Fruit fly (Drosophila melanogaster) whole organism, adult: ENCODE results near the gene Dh31.

Source experiments
- CG11617 ChIP-seq: fragments of 200-800 bp; sonication (Bioruptor generic); optimal IDR thresholded peaks from 2 replicates; lab custom pipeline; 2017; ENCODE audit warnings: mild to moderate bottlenecking, missing biosample characterization, missing genetic modification reagents, missing genetic modification characterization
- CG12768 ChIP-seq: fragments of 200-800 bp; sonication (Bioruptor generic); optimal IDR thresholded peaks from 2 replicates; lab custom pipeline; 2017; ENCODE audit warnings: missing biosample characterization, missing genetic modification characterization, mild to moderate bottlenecking, moderate library complexity, missing genetic modification reagents
- CG14711 ChIP-seq: fragments of 200-800 bp; sonication (Bioruptor generic); optimal IDR thresholded peaks from 2 replicates; lab custom pipeline; 2018; ENCODE audit warnings: missing biosample characterization, mild to moderate bottlenecking, missing genetic modification characterization, moderate library complexity
- CG1620 ChIP-seq: fragments of 200-800 bp; sonication (Bioruptor generic); optimal IDR thresholded peaks from 2 replicates; lab custom pipeline; 2016; ENCODE audit warnings: missing biosample characterization, missing genetic modification characterization
- CG33017 ChIP-seq: fragments of 200-800 bp; sonication (Bioruptor generic); optimal IDR thresholded peaks from 2 replicates; lab custom pipeline; 2018; ENCODE audit warnings: missing biosample characterization, mild to moderate bottlenecking, missing genetic modification characterization, moderate library complexity
- CG5204 ChIP-seq: fragments of 200-800 bp; sonication (Bioruptor generic); optimal IDR thresholded peaks from 2 replicates; lab custom pipeline; 2016; ENCODE audit warnings: missing biosample characterization, missing genetic modification characterization
- CG7045 ChIP-seq: fragments of 200-800 bp; sonication (Bioruptor generic); optimal IDR thresholded peaks from 2 replicates; lab custom pipeline; 2017; ENCODE audit warnings: missing biosample characterization, mild to moderate bottlenecking, missing genetic modification characterization
- CG7101 ChIP-seq: fragments of 200-800 bp; sonication (Bioruptor generic); optimal IDR thresholded peaks from 2 replicates; lab custom pipeline; 2018; ENCODE audit warnings: missing biosample characterization, mild to moderate bottlenecking, missing genetic modification characterization, moderate library complexity
- Clk ChIP-seq: fragments of 200-800 bp; sonication (Bioruptor generic); optimal IDR thresholded peaks from 2 replicates; lab custom pipeline; 2017; ENCODE audit warnings: missing biosample characterization, missing genetic modification characterization
- Crg-1 ChIP-seq: fragments of 200-800 bp; sonication (Bioruptor generic); optimal IDR thresholded peaks from 2 replicates; lab custom pipeline; 2016; ENCODE audit warnings: missing biosample characterization, missing genetic modification characterization
- Hr96 ChIP-seq: fragments of 200-800 bp; sonication (Bioruptor generic); optimal IDR thresholded peaks from 2 replicates; lab custom pipeline; 2016; ENCODE audit warnings: missing biosample characterization, missing genetic modification characterization
- Mnt ChIP-seq: fragments of 200-800 bp; sonication (Bioruptor generic); optimal IDR thresholded peaks from 2 replicates; lab custom pipeline; 2016; ENCODE audit warnings: missing biosample characterization, mild to moderate bottlenecking, missing genetic modification characterization
- bab1 ChIP-seq: fragments of 200-800 bp; sonication (Bioruptor generic); optimal IDR thresholded peaks from 3 replicates; lab custom pipeline; 2019; ENCODE audit warnings: missing biosample characterization, mild to moderate bottlenecking, missing genetic modification characterization, moderate library complexity
- cic ChIP-seq: fragments of 200-800 bp; sonication (Bioruptor generic); optimal IDR thresholded peaks from 2 replicates; lab custom pipeline; 2017; ENCODE audit warnings: missing biosample characterization, mild to moderate bottlenecking, missing genetic modification characterization, moderate library complexity
- cnc ChIP-seq, 2 experiments: fragments of >200 bp; optimal IDR thresholded peaks; 2 replicates each; lab custom pipeline; 2017
- kay ChIP-seq: fragments of 200-800 bp; sonication (Bioruptor generic); peaks from one replicate; lab custom pipeline; 2016; ENCODE audit warnings: missing biosample characterization, missing genetic modification characterization, borderline replicate concordance
- ovo ChIP-seq: fragments of 200-800 bp; sonication (Bioruptor generic); optimal IDR thresholded peaks from 2 replicates; lab custom pipeline; 2016; ENCODE audit warnings: missing biosample characterization, missing genetic modification characterization
- pad ChIP-seq: fragments of 200-800 bp; sonication (Bioruptor generic); optimal IDR thresholded peaks from 3 replicates; lab custom pipeline; 2017; ENCODE audit warnings: missing biosample characterization, missing genetic modification characterization, mild to moderate bottlenecking, moderate library complexity, missing genetic modification reagents
- tj ChIP-seq: fragments of 200-800 bp; sonication (Bioruptor generic); optimal IDR thresholded peaks from 3 replicates; lab custom pipeline; 2017; ENCODE audit warnings: missing biosample characterization, mild to moderate bottlenecking, missing genetic modification characterization, moderate library complexity
- toe ChIP-seq: fragments of 200-800 bp; sonication (Bioruptor generic); optimal IDR thresholded peaks from 2 replicates; lab custom pipeline; 2016; ENCODE audit warnings: missing biosample characterization, missing genetic modification characterization

Dh31 gene

DNA sequence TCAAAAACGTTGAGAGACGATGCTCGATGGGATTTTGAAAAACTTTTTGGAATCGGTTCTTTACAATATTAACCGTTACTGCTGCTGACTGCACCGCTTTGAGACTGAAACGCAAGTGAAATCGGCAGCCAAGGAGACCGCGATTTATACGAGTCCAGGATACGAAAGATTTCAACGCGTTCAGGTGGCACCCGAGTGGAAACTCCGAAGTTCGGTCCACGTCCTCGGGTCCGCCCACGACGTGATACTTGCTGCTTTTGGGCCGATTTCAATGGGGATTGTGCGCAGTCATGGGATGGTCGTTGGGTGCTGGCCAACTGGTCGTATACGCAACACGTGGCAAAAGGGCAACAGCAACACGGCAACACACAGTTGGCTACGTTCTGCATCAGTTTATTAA lies at the start of gene Dh31:
Gene Dh31 (minus strand): TSS at position 117 of the 400 bp plus-strand sequence.
- no peak for TF ChIP-seq Clk (GFP tag; lab: Kevin White, UChicago)
- no peak for TF ChIP-seq CG33017
- TF ChIP-seq kay (GFP tag; lab: Kevin White, UChicago) = no peak
- TF ChIP-seq cic = no peak
- no peak for TF ChIP-seq bab1 (GFP tag; lab: Kevin White, UChicago)
- TF ChIP-seq toe (GFP tag; lab: Kevin White, UChicago) = no peak
- no peak for TF ChIP-seq CG7101 (tag; lab: Kevin White, UChicago)
- TF ChIP-seq Crg-1 = no peak
- TF ChIP-seq tj = no peak
- no peak for TF ChIP-seq cnc (optimal IDR thresholded peaks at IDR 0.05; lab: Kevin White, UChicago)
- no peak for TF ChIP-seq CG12768 (GFP tag; lab: Kevin White, UChicago)
- TF ChIP-seq ovo (GFP tag; lab: Kevin White, UChicago) = no peak
- TF ChIP-seq CG1620 (GFP tag; lab: Kevin White, UChicago) = no peak
- no peak for TF ChIP-seq CG7045 (GFP tag; lab: Kevin White, UChicago)

DNA sequence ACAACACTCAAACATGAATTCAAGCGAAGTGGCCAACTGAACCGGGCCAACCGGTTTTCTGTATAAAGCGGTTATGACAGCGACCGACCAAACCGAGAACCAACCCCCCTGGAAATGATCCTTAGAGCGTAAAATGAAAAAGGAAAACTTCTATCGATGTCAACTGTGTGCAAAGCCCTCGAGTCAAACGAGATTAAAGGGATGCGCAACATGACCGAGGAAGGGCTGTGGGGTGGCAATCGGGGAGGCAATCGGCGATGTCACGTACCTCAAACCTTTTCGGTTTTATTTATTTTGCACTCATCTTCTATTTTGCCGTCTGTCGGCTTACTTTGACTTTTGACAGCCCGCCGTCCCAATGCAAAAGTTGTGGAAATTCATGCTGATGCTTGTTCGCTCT lies 49.6 kb upstream of the Dh31 start:
- no peak for TF ChIP-seq CG1620 (GFP tag; lab: Kevin White, UChicago)
- TF ChIP-seq CG7101 (tag; lab: Kevin White, UChicago) = no peak
- no peak for TF ChIP-seq pad (GFP tag; lab: Kevin White, UChicago)
- no peak for TF ChIP-seq Hr96
- no peak for TF ChIP-seq toe (GFP tag; lab: Kevin White, UChicago)
- TF ChIP-seq tj = no peak
- TF ChIP-seq Crg-1 = no peak

DNA sequence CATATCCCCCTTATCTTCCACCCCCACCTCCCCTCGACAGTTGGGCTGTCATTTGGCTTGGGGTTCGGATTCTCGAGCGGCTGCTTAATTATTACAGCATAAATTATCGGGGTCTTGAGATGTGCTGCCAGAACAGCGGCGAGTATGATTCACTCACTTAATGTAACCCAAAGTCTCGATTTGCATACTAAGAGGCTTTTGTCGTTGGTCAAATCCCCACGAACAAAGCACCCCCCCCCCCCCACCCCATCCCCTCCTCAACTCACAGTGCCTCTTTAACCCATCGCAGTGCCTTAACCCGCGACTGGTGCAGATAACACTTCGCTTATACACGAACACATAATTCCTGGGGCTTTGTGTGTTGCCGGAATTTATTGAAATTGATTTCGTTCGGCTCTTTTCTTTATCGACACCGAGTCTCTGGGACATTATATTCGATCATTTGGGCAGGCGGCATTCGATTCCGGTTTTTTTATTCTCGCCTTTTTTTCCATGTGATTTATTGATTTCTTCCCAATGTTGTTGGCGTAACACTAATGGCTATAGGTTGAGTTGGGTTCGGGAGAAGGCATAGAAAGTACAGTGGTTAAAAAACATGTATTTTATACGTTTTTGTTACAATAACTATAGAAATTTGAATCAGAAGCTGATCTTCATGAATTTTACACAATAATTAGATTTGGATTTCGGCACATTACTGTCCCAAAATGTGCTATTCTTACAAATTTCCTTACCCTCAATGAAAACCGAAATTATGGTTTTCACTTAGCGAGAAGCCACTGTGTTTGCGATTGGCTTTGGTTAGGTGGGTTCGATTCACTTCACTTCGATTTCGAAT lies 47.4 kb upstream of the Dh31 start:
- TF ChIP-seq CG11617 (no peak), cic (no peak), toe (GFP tag; lab: Kevin White, UChicago) (no peak), CG14711 (tag; lab: Kevin White, UChicago) (no peak), Clk (GFP tag; lab: Kevin White, UChicago) (no peak), tj (no peak), CG7101 (tag; lab: Kevin White, UChicago) (no peak), ovo (GFP tag; lab: Kevin White, UChicago) (no peak), bab1 (GFP tag; lab: Kevin White, UChicago) (no peak), CG7045 (GFP tag; lab: Kevin White, UChicago) (no peak), CG12768 (GFP tag; lab: Kevin White, UChicago) (no peak), Mnt (no peak), kay (GFP tag; lab: Kevin White, UChicago) (no peak), CG1620 (GFP tag; lab: Kevin White, UChicago) (no peak), CG33017 (no peak), Hr96 (no peak), CG5204 (GFP tag; lab: Kevin White, UChicago) (no peak)

DNA sequence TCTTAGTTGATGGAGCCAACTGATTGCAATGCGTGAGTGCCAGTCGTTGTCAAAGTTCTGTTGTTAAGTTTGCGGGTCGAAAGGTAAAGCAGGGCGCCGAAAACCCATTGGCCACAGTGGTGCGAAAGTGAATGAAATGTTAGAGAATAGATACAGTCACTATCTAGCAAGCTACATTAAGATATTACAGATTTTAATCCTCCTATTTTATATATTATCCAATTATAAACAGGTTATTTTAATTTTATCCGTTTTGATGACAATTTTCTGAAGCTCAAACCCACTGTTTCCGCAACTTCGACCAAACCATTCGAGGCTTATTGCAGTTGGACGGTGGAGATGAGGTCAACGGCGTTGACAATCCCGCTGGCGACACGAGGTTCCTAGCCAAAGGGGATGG lies 45.8 kb upstream of the Dh31 start:
- TF ChIP-seq CG14711 (tag; lab: Kevin White, UChicago) (no peak), toe (GFP tag; lab: Kevin White, UChicago) (no peak), tj (no peak), pad (GFP tag; lab: Kevin White, UChicago) (no peak), CG7045 (GFP tag; lab: Kevin White, UChicago) (no peak), CG5204 (GFP tag; lab: Kevin White, UChicago) (no peak), cic (no peak), CG1620 (GFP tag; lab: Kevin White, UChicago) (no peak), Clk (GFP tag; lab: Kevin White, UChicago) (no peak), Mnt (no peak), Crg-1 (no peak), CG11617 (no peak), Hr96 (no peak), kay (GFP tag; lab: Kevin White, UChicago) (no peak), ovo (GFP tag; lab: Kevin White, UChicago) (no peak)

DNA sequence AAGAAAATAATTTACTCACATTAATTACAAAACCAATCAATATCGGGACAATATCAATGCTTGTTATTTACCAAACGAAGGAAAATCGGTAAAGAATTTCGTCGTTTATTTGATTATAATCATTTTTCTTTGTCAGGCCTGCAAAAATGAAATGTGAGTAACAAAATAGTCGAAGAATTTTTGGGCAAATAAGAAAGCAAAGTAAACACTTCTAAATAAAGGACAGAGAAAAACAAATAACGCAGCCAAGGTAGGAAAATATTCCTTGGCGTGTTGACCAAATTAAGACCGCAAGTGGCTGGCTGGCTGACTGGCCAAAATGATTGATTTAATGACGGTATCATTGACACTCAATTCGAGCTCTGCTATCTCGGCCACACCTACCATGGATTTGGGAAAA lies 41.5 kb upstream of the Dh31 start:
- TF ChIP-seq cic = no peak
- no peak for TF ChIP-seq bab1 (GFP tag; lab: Kevin White, UChicago)
- no peak for TF ChIP-seq Hr96
- TF ChIP-seq CG14711 (tag; lab: Kevin White, UChicago) = no peak
- no peak for TF ChIP-seq tj

DNA sequence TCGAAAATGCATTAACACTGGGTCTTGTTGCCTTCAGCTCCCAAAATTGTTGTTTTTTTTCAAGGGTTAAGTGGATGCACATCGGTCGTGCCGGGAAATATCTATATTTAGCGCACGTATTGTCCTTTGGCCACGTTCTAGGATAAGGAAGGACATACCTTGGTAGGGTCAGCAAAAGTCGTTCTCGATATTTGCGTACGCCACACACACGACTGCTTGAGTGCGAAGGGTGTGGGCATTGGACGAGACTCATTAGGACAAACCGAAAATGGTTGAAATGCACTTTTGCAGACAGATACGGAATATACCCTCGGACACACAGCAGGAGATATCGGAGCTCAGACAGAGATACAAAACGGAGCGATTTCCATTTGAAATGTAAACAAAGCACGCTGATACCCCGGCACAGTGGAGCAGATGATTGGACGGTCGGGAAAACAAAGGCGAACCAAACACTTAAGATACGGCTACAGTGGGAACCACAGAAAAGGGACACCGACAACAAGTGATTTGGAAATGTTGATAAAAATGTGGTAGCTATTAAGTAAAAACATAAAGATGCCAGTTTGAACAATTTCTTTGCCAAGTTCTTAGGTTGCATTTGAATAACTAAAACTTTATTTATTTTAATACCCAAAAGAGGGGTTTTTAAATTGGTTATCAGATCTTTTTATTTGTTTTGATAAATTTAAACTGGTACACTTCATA lies 38.9 kb upstream of the Dh31 start:
- no peak for TF ChIP-seq CG11617
- no peak for TF ChIP-seq Mnt

DNA sequence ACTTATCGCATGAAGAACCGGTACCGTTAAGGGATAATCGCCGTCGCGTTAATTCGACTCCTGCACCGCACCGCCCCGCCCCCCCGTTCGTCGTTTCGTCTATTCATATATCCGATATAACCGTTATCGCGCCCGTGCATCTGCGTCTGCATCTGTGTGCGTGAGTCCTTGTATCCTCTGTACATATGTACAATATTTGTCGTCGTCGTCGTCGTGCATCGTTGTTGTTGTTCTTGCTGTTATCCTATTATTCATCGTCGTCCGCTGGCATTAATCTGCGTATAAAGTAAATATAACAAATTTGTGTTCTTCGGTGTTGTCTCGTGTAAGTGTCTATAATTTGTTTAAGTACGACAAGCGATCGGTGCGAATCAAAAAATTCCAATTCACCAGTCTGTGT lies 38.0 kb upstream of the Dh31 start:
- TF ChIP-seq toe (GFP tag; lab: Kevin White, UChicago) = no peak
